Fruit fly (Drosophila melanogaster) whole organism, embryonic: ENCODE results near the gene CG8281.

Source experiments
- BEAF-32 ChIP-seq: fragments of 200-800 bp; sonication (Bioruptor generic); optimal IDR thresholded peaks from 3 replicates; lab custom pipeline; 2017; ENCODE audit warnings: missing biosample characterization, missing genetic modification characterization, mild to moderate bottlenecking, moderate library complexity, missing genetic modification reagents
- CG10147 ChIP-seq: fragments of 200-800 bp; sonication (Bioruptor generic); optimal IDR thresholded peaks from 2 replicates; lab custom pipeline; 2019; ENCODE audit warnings: missing biosample characterization, mild to moderate bottlenecking, missing genetic modification characterization, moderate library complexity
- CG14860 ChIP-seq: fragments of 200-800 bp; sonication (Bioruptor generic); IDR thresholded peaks from 3 replicates; pipeline ENCODE4 v1.3.6; 2022; ENCODE audit warnings: missing biosample characterization, missing genetic modification characterization; ENCODE audit not compliant: partially characterized antibody
- CG1529 ChIP-seq: fragments of 200-800 bp; sonication (Bioruptor generic); optimal IDR thresholded peaks from 3 replicates; lab custom pipeline; 2018; ENCODE audit warnings: missing biosample characterization, missing genetic modification characterization
- CG15479 ChIP-seq: fragments of 200-800 bp; sonication (Bioruptor generic); optimal IDR thresholded peaks from 3 replicates; lab custom pipeline; 2019; ENCODE audit warnings: missing biosample characterization, mild to moderate bottlenecking, missing genetic modification characterization, moderate library complexity
- CG15514 ChIP-seq: fragments of 200-800 bp; sonication (Bioruptor generic); optimal IDR thresholded peaks from 3 replicates; lab custom pipeline; 2017; ENCODE audit warnings: missing biosample characterization, missing genetic modification characterization, mild to moderate bottlenecking, moderate library complexity, missing genetic modification reagents
- CG17186 ChIP-seq: fragments of 200-800 bp; sonication (Bioruptor generic); optimal IDR thresholded peaks from 3 replicates; lab custom pipeline; 2017; ENCODE audit warnings: missing biosample characterization, missing genetic modification reagents, missing genetic modification characterization
- CG17568 ChIP-seq: fragments of 200-800 bp; sonication (Bioruptor generic); optimal IDR thresholded peaks from 2 replicates; lab custom pipeline; 2018; ENCODE audit warnings: missing biosample characterization, mild to moderate bottlenecking, missing genetic modification characterization, moderate library complexity
- CG17829 ChIP-seq: fragments of 200-800 bp; optimal IDR thresholded peaks from 2 replicates; lab custom pipeline; 2019; ENCODE audit warnings: missing biosample characterization, mild to moderate bottlenecking, missing genetic modification characterization, moderate library complexity
- CG17912 ChIP-seq: fragments of 200-800 bp; sonication (Bioruptor generic); optimal IDR thresholded peaks from 2 replicates; lab custom pipeline; 2018; ENCODE audit warnings: missing biosample characterization, mild to moderate bottlenecking, missing genetic modification characterization
- CG2875 ChIP-seq: fragments of 200-800 bp; sonication (Bioruptor generic); optimal IDR thresholded peaks from 2 replicates; lab custom pipeline; 2017; ENCODE audit warnings: missing biosample characterization, mild to moderate bottlenecking, missing genetic modification characterization, missing genetic modification reagents
- CG30020 ChIP-seq: fragments of 200-800 bp; optimal IDR thresholded peaks from 2 replicates; lab custom pipeline; 2019; ENCODE audit warnings: missing biosample characterization, mild to moderate bottlenecking, missing genetic modification characterization, moderate library complexity
- CG32772 ChIP-seq: fragments of 200-800 bp; sonication (Bioruptor generic); IDR thresholded peaks from 2 replicates; pipeline ENCODE4 v1.3.6; 2022; ENCODE audit warnings: missing biosample characterization, missing genetic modification characterization
- CG33557 ChIP-seq: fragments of 200-800 bp; sonication (Bioruptor generic); optimal IDR thresholded peaks from 2 replicates; lab custom pipeline; 2019; ENCODE audit warnings: missing biosample characterization, mild to moderate bottlenecking, missing genetic modification characterization, moderate library complexity
- CG5180 ChIP-seq: fragments of 200-800 bp; sonication (Bioruptor generic); optimal IDR thresholded peaks from 3 replicates; lab custom pipeline; 2017; ENCODE audit warnings: missing biosample characterization, missing genetic modification characterization, mild to moderate bottlenecking, moderate library complexity, missing genetic modification reagents
- CG6175 ChIP-seq: fragments of 200-800 bp; sonication (Bioruptor generic); IDR thresholded peaks from 3 replicates; pipeline ENCODE4 v1.3.6; 2022; ENCODE audit warnings: missing biosample characterization, missing genetic modification characterization
- CG6683 ChIP-seq: fragments of 200-800 bp; sonication (Bioruptor generic); optimal IDR thresholded peaks from 2 replicates; lab custom pipeline; 2017; ENCODE audit warnings: missing biosample characterization, mild to moderate bottlenecking, missing genetic modification characterization, missing genetic modification reagents
- CG6689 ChIP-seq: fragments of 200-800 bp; sonication (Bioruptor generic); IDR thresholded peaks from 2 replicates; pipeline ENCODE4 v1.3.6; 2022; ENCODE audit warnings: missing biosample characterization, missing genetic modification characterization
- CG7745 ChIP-seq: fragments of 200-800 bp; sonication (Bioruptor generic); optimal IDR thresholded peaks from 2 replicates; lab custom pipeline; 2018; ENCODE audit warnings: missing biosample characterization, mild to moderate bottlenecking, missing genetic modification characterization, moderate library complexity
- CG8478 ChIP-seq: fragments of >200 bp; optimal IDR thresholded peaks from 2 replicates; lab custom pipeline; 2018
- D ChIP-seq, 2 experiments: fragments of 200-800 bp in 1 of 2; fragments of >200 bp in 1 of 2; sonication (Bioruptor generic) in 1 of 2; optimal IDR thresholded peaks; 2 replicates in 1 of 2; 3 replicates in 1 of 2; lab custom pipeline; 2017; ENCODE audit warnings: mild to moderate bottlenecking in 1 of 2, missing biosample characterization in 1 of 2, missing genetic modification characterization in 1 of 2, missing genetic modification reagents in 1 of 2
- Doc2 ChIP-seq: fragments of 200-800 bp; sonication (Bioruptor generic); IDR thresholded peaks from 2 replicates; pipeline ENCODE4 v1.3.6; 2022; ENCODE audit warnings: missing biosample characterization, missing genetic modification characterization
- Dref ChIP-seq: fragments of 200-800 bp; sonication (Bioruptor generic); IDR thresholded peaks from 2 replicates; pipeline ENCODE4 v1.3.6; 2022; ENCODE audit warnings: missing biosample characterization, missing genetic modification characterization
- E2f2 ChIP-seq: fragments of 200-800 bp; sonication (Bioruptor generic); IDR thresholded peaks from 2 replicates; pipeline ENCODE4 v1.3.6; 2022; ENCODE audit warnings: missing biosample characterization, missing genetic modification characterization
- Ets97D ChIP-seq: fragments of 200-800 bp; sonication (Bioruptor generic); optimal IDR thresholded peaks from 3 replicates; lab custom pipeline; 2016; ENCODE audit warnings: missing biosample characterization, missing genetic modification characterization
- H2.0 ChIP-seq: fragments of 200-800 bp; sonication (Bioruptor generic); IDR thresholded peaks from 2 replicates; pipeline ENCODE4 v1.3.6; 2022; ENCODE audit warnings: missing biosample characterization, missing genetic modification characterization
- Hr3 ChIP-seq: fragments of 200-800 bp; sonication (Bioruptor generic); optimal IDR thresholded peaks from 3 replicates; lab custom pipeline; 2016; ENCODE audit warnings: missing biosample characterization, missing genetic modification characterization
- Rx ChIP-seq: fragments of 200-800 bp; sonication (Bioruptor generic); IDR thresholded peaks from 2 replicates; pipeline ENCODE4 v1.3.6; 2022; ENCODE audit warnings: missing biosample characterization, missing genetic modification characterization
- Scr ChIP-seq: fragments of 200-800 bp; sonication (Bioruptor generic); IDR thresholded peaks from 2 replicates; pipeline ENCODE4 v1.3.6; 2022; ENCODE audit warnings: missing biosample characterization, missing genetic modification characterization; ENCODE audit not compliant: partially characterized antibody
- Sry-β ChIP-seq: fragments of 200-800 bp; sonication (Bioruptor generic); optimal IDR thresholded peaks from 2 replicates; lab custom pipeline; 2018; ENCODE audit warnings: missing biosample characterization, mild to moderate bottlenecking, missing genetic modification characterization, moderate library complexity
- TFAM ChIP-seq: fragments of 200-800 bp; sonication (Bioruptor generic); optimal IDR thresholded peaks from 2 replicates; lab custom pipeline; 2017; ENCODE audit warnings: missing biosample characterization, missing genetic modification characterization, inconsistent platforms
- Usf ChIP-seq: fragments of 200-800 bp; sonication (Bioruptor generic); optimal IDR thresholded peaks from 2 replicates; lab custom pipeline; 2017; ENCODE audit warnings: missing genotype, missing biosample characterization, missing genetic modification characterization
- Vsx1 ChIP-seq: fragments of 200-800 bp; sonication (Bioruptor generic); optimal IDR thresholded peaks from 2 replicates; lab custom pipeline; 2017; ENCODE audit warnings: missing biosample characterization, mild to moderate bottlenecking, missing genetic modification characterization, missing genetic modification reagents
- ara ChIP-seq: fragments of 200-800 bp; sonication (Bioruptor generic); IDR thresholded peaks from 2 replicates; pipeline ENCODE4 v1.3.6; 2022; ENCODE audit warnings: missing biosample characterization, missing genetic modification characterization
- cwo ChIP-seq: fragments of 200-800 bp; sonication (Bioruptor generic); optimal IDR thresholded peaks from 3 replicates; lab custom pipeline; 2017; ENCODE audit warnings: missing biosample characterization, missing genetic modification characterization, mild to moderate bottlenecking, moderate library complexity, missing genetic modification reagents
- danr ChIP-seq: fragments of 200-800 bp; sonication (Bioruptor generic); IDR thresholded peaks from 2 replicates; pipeline ENCODE4 v1.3.6; 2022; ENCODE audit warnings: missing biosample characterization, missing genetic modification characterization
- eve ChIP-seq, 2 experiments: fragments of >200 bp; optimal IDR thresholded peaks; 2 replicates each; lab custom pipeline; 2017; ENCODE audit warnings: missing biosample characterization in 2 of 2, missing genetic modification characterization in 2 of 2
- eyg ChIP-seq: fragments of 200-800 bp; sonication (Bioruptor generic); optimal IDR thresholded peaks from 3 replicates; lab custom pipeline; 2016; ENCODE audit warnings: missing biosample characterization, missing genetic modification characterization
- lbe ChIP-seq: fragments of 200-800 bp; sonication (Bioruptor generic); optimal IDR thresholded peaks from 2 replicates; lab custom pipeline; 2016; ENCODE audit warnings: missing biosample characterization, mild to moderate bottlenecking, missing genetic modification characterization
- lilli ChIP-seq: fragments of 200-800 bp; sonication (Bioruptor generic); optimal IDR thresholded peaks from 3 replicates; lab custom pipeline; 2016; ENCODE audit warnings: missing biosample characterization, missing genetic modification characterization
- lola ChIP-seq, 3 experiments: fragments of >200 bp in 2 of 3; fragments of 200-800 bp in 1 of 3; sonication (Bioruptor generic) in 1 of 3; optimal IDR thresholded peaks; 2 replicates each; lab custom pipeline; 2017 to 2019; ENCODE audit warnings: missing biosample characterization in 3 of 3, missing genetic modification characterization in 3 of 3, mild to moderate bottlenecking in 1 of 3, moderate library complexity in 1 of 3
- luna ChIP-seq: fragments of 200-800 bp; sonication (Bioruptor generic); optimal IDR thresholded peaks from 2 replicates; lab custom pipeline; 2016; ENCODE audit warnings: missing biosample characterization, missing genetic modification characterization
- nerfin-2 ChIP-seq: fragments of 200-800 bp; sonication (Bioruptor generic); IDR thresholded peaks from 2 replicates; pipeline ENCODE4 v1.3.6; 2022; ENCODE audit warnings: missing biosample characterization, missing genetic modification characterization; ENCODE audit not compliant: partially characterized antibody
- p53 ChIP-seq: fragments of 200-800 bp; sonication (Bioruptor generic); optimal IDR thresholded peaks from 2 replicates; lab custom pipeline; 2016; ENCODE audit warnings: missing biosample characterization, missing genetic modification characterization
- peb ChIP-seq: fragments of 200-800 bp; sonication (Bioruptor generic); IDR thresholded peaks from 2 replicates; pipeline ENCODE4 v1.3.6; 2022; ENCODE audit warnings: missing biosample characterization, missing genetic modification characterization
- row ChIP-seq: fragments of 200-800 bp; sonication (Bioruptor generic); IDR thresholded peaks from 3 replicates; pipeline ENCODE4 v1.3.6; 2022; ENCODE audit warnings: missing biosample characterization, missing genetic modification characterization
- seq ChIP-seq: fragments of 200-800 bp; sonication (Bioruptor generic); IDR thresholded peaks from 2 replicates; pipeline ENCODE4 v1.3.6; 2022; ENCODE audit warnings: missing biosample characterization, missing genetic modification characterization
- sima ChIP-seq: fragments of 200-800 bp; sonication (Bioruptor generic); optimal IDR thresholded peaks from 2 replicates; lab custom pipeline; 2016; ENCODE audit warnings: missing biosample characterization, missing genetic modification characterization
- vvl ChIP-seq: fragments of 200-800 bp; sonication (Bioruptor generic); IDR thresholded peaks from 2 replicates; pipeline ENCODE4 v1.3.6; 2022; ENCODE audit warnings: missing biosample characterization, missing genetic modification characterization
- zfh1 ChIP-seq: fragments of 200-800 bp; sonication (Bioruptor generic); IDR thresholded peaks from 3 replicates; pipeline ENCODE4 v1.3.6; 2022; ENCODE audit warnings: missing biosample characterization, missing genetic modification characterization

The CG8281 gene

dm6 chr3L:7935933-7936494, 23.8 kb downstream of the CG8281 start, which contains the start of the genes syd and Srp9 (continued):
- TF ChIP-seq H2.0 (GFP tag; lab: Robert Waterston, UW): no peak
- TF ChIP-seq Usf (GFP tag; lab: Kevin White, UChicago): no peak
- no peak for TF ChIP-seq D (optimal IDR thresholded peaks at IDR 0.05; lab: Kevin White, UChicago)
- no peak for TF ChIP-seq D (GFP tag; optimal IDR thresholded peaks at IDR 0.05; lab: Kevin White, UChicago)
- TF ChIP-seq cwo (GFP tag; lab: Kevin White, UChicago): no peak
- no peak for TF ChIP-seq eve (GFP tag; optimal IDR thresholded peaks at IDR 0.05; lab: Kevin White, UChicago)
- TF ChIP-seq sima (GFP tag; lab: Kevin White, UChicago): no peak
- no peak for TF ChIP-seq CG2875
- peak; percentile 23; the same call in 1 of the 2 replicates for TF ChIP-seq E2f2 (GFP tag; lab: Robert Waterston, UW)
- no peak for TF ChIP-seq CG14860 (GFP tag; lab: Robert Waterston, UW)
- no peak for TF ChIP-seq vvl (GFP tag; lab: Robert Waterston, UW)
- TF ChIP-seq CG6175 (GFP tag; lab: Robert Waterston, UW): no peak
- TF ChIP-seq CG30020 (tag; lab: Kevin White, UChicago): peak; percentile 60
- no peak for TF ChIP-seq TFAM (GFP tag; lab: Kevin White, UChicago)
- no peak for TF ChIP-seq CG5180
- no peak for TF ChIP-seq CG1529
- no peak for TF ChIP-seq ara
- peak; percentile 58 for TF ChIP-seq BEAF-32 (GFP tag; lab: Kevin White, UChicago)
- no peak for TF ChIP-seq nerfin-2
- no peak for TF ChIP-seq CG32772
- TF ChIP-seq CG17912: no peak
- no peak for TF ChIP-seq zfh1 (GFP tag; lab: Robert Waterston, UW)
- TF ChIP-seq eyg: no peak
- TF ChIP-seq Dref (GFP tag; lab: Robert Waterston, UW): peak; percentile 66
- no peak for TF ChIP-seq CG15479 (GFP tag; lab: Kevin White, UChicago)
- TF ChIP-seq luna (GFP tag; lab: Kevin White, UChicago): no peak
- TF ChIP-seq lola (GFP tag; optimal IDR thresholded peaks at IDR 0.05; lab: Kevin White, UChicago): no peak
- no peak for TF ChIP-seq CG10147
- TF ChIP-seq peb: no peak
- TF ChIP-seq CG17568: peak; percentile 24
- no peak for TF ChIP-seq Rx (GFP tag; lab: Robert Waterston, UW)
- peak; percentile 11 for TF ChIP-seq CG7745
- TF ChIP-seq Vsx1: no peak
- TF ChIP-seq Scr (GFP tag; lab: Robert Waterston, UW): peak; percentile 24; the same call in 1 of the 2 replicates
- TF ChIP-seq Doc2 (GFP tag; lab: Robert Waterston, UW): no peak
- TF ChIP-seq Sry-β: peak; percentile 1
- no peak for TF ChIP-seq CG33557 (GFP tag; lab: Kevin White, UChicago)
- no peak for TF ChIP-seq CG6683
- TF ChIP-seq CG6689 (GFP tag; lab: Robert Waterston, UW): no peak
- peak; percentile 45 for TF ChIP-seq CG15514 (GFP tag; lab: Kevin White, UChicago)
- TF ChIP-seq CG8478 (lab: Kevin White, UChicago): no peak
- peak; percentile 31 for TF ChIP-seq CG17829 (tag; lab: Kevin White, UChicago)
- TF ChIP-seq seq (GFP tag; lab: Robert Waterston, UW): no peak
- TF ChIP-seq lilli (GFP tag; lab: Kevin White, UChicago): no peak
- TF ChIP-seq CG17186: peak; percentile 19
- no peak for TF ChIP-seq danr (GFP tag; lab: Robert Waterston, UW)
- peak; percentile 12; the same call in 1 of the 3 replicates for TF ChIP-seq row
- peak; percentile 38 for TF ChIP-seq Ets97D (GFP tag; lab: Kevin White, UChicago)
- TF ChIP-seq Hr3 (GFP tag; lab: Kevin White, UChicago): no peak
- TF ChIP-seq p53 (GFP tag; lab: Kevin White, UChicago): no peak
- peak; percentile 25 for TF ChIP-seq lbe (GFP tag; lab: Kevin White, UChicago)
